Worm (Caenorhabditis elegans) whole organism, late embryonic: ENCODE results near the gene C29E4.11.

Experiments used
- C38D4.7 ChIP-seq: fragments of 200-800 bp; sonication (Bioruptor generic); optimal IDR thresholded peaks from 2 replicates; lab custom pipeline; 2018; ENCODE audit warnings: mild to moderate bottlenecking, missing genetic modification characterization, moderate library complexity, missing compliant biosample characterization
- K02D7.2 ChIP-seq: sonication (generic microtip); optimal IDR thresholded peaks from 2 replicates; lab custom pipeline; 2017; ENCODE audit warnings: mild to moderate bottlenecking, missing genetic modification characterization, missing compliant biosample characterization
- K09A11.1 ChIP-seq: sonication (generic microtip); optimal IDR thresholded peaks from 2 replicates; lab custom pipeline; 2017; ENCODE audit warnings: antibody characterized with exemption, mild to moderate bottlenecking, missing genetic modification characterization, missing compliant biosample characterization; ENCODE audit not compliant: insufficient read depth
- T23F11.4 ChIP-seq: fragments of 200-800 bp; sonication (Bioruptor generic); optimal IDR thresholded peaks from 2 replicates; lab custom pipeline; 2018; ENCODE audit warnings: mild to moderate bottlenecking, missing genetic modification characterization, missing compliant biosample characterization
- Y22D7AL.16 ChIP-seq: sonication (generic microtip); optimal IDR thresholded peaks from 2 replicates; lab custom pipeline; 2016; ENCODE audit warnings: missing genetic modification characterization, missing compliant biosample characterization
- ama-1 ChIP-seq: fragments of 150-350 bp; optimal IDR thresholded peaks from 2 replicates; lab custom pipeline; 2014
- ceh-18 ChIP-seq: sonication (generic microtip); optimal IDR thresholded peaks from 2 replicates; lab custom pipeline; 2016; ENCODE audit warnings: missing genetic modification characterization, missing compliant biosample characterization
- ceh-2 ChIP-seq: sonication (generic microtip); optimal IDR thresholded peaks from 2 replicates; lab custom pipeline; 2016; ENCODE audit warnings: missing genotype, missing genetic modification characterization, missing compliant biosample characterization
- ceh-24 ChIP-seq: sonication (generic microtip); optimal IDR thresholded peaks from 2 replicates; lab custom pipeline; 2016; ENCODE audit warnings: mild to moderate bottlenecking, missing genetic modification characterization, missing compliant biosample characterization
- ceh-30 ChIP-seq: fragments of 150-350 bp; optimal IDR thresholded peaks from 2 replicates; lab custom pipeline; 2014; ENCODE audit warnings: missing biosample characterization, missing genetic modification characterization
- ceh-31 ChIP-seq: sonication (generic microtip); optimal IDR thresholded peaks from 2 replicates; lab custom pipeline; 2016; ENCODE audit warnings: missing genetic modification characterization, missing compliant biosample characterization
- ceh-45 ChIP-seq: fragments of 200-800 bp; sonication (Bioruptor generic); IDR thresholded peaks from 2 replicates; pipeline ENCODE4 v1.3.6; 2022; ENCODE audit warnings: missing genetic modification reagents, missing genetic modification characterization, missing compliant biosample characterization
- ceh-48 ChIP-seq: sonication (generic microtip); optimal IDR thresholded peaks from 2 replicates; lab custom pipeline; 2016; ENCODE audit warnings: missing genetic modification characterization, inconsistent platforms, missing compliant biosample characterization
- ceh-9 ChIP-seq: sonication (generic microtip); optimal IDR thresholded peaks from 2 replicates; lab custom pipeline; 2016; ENCODE audit warnings: mild to moderate bottlenecking, missing genetic modification characterization, inconsistent platforms, missing compliant biosample characterization
- dmd-4 ChIP-seq: sonication (generic microtip); optimal IDR thresholded peaks from 2 replicates; lab custom pipeline; 2016; ENCODE audit warnings: borderline replicate concordance, missing genetic modification characterization, missing compliant biosample characterization
- dve-1 ChIP-seq: sonication (generic microtip); optimal IDR thresholded peaks from 2 replicates; lab custom pipeline; 2017; ENCODE audit warnings: antibody characterized with exemption, mild to moderate bottlenecking, missing genetic modification characterization, missing compliant biosample characterization
- elt-2 ChIP-seq: sonication (generic microtip); optimal IDR thresholded peaks from 2 replicates; lab custom pipeline; 2016; ENCODE audit warnings: missing genetic modification reagents, missing genetic modification characterization, missing compliant biosample characterization
- elt-4 ChIP-seq: sonication (generic microtip); optimal IDR thresholded peaks from 2 replicates; lab custom pipeline; 2016; ENCODE audit warnings: missing genetic modification characterization, missing compliant biosample characterization
- eyg-1 ChIP-seq: sonication (generic microtip); optimal IDR thresholded peaks from 2 replicates; lab custom pipeline; 2016; ENCODE audit warnings: missing genotype, missing genetic modification characterization, missing compliant biosample characterization
- fax-1 ChIP-seq: sonication (generic microtip); optimal IDR thresholded peaks from 2 replicates; lab custom pipeline; 2016; ENCODE audit warnings: missing genotype, missing genetic modification characterization, missing compliant biosample characterization
- fkh-6 ChIP-seq: sonication (generic microtip); optimal IDR thresholded peaks from 2 replicates; lab custom pipeline; 2016; ENCODE audit warnings: missing genetic modification characterization, missing compliant biosample characterization
- gmeb-2 ChIP-seq: sonication (generic microtip); optimal IDR thresholded peaks from 2 replicates; lab custom pipeline; 2016; ENCODE audit warnings: missing genetic modification characterization, inconsistent platforms, missing compliant biosample characterization
- hlh-13 ChIP-seq: fragments of 200-800 bp; sonication (Bioruptor generic); optimal IDR thresholded peaks from 2 replicates; lab custom pipeline; 2018; ENCODE audit warnings: mild to moderate bottlenecking, missing genetic modification characterization, missing compliant biosample characterization
- hlh-15 ChIP-seq: sonication (generic microtip); optimal IDR thresholded peaks from 2 replicates; lab custom pipeline; 2016; ENCODE audit warnings: missing genetic modification characterization, missing compliant biosample characterization
- hlh-8 ChIP-seq: sonication (generic microtip); optimal IDR thresholded peaks from 2 replicates; lab custom pipeline; 2016; ENCODE audit warnings: missing genotype, missing genetic modification characterization, missing compliant biosample characterization
- lin-11 ChIP-seq: fragments of 200-800 bp; sonication (Bioruptor generic); optimal IDR thresholded peaks from 2 replicates; lab custom pipeline; 2018; ENCODE audit warnings: mild to moderate bottlenecking, missing genetic modification characterization, missing compliant biosample characterization
- madf-2 ChIP-seq: sonication (generic microtip); optimal IDR thresholded peaks from 2 replicates; lab custom pipeline; 2017; ENCODE audit warnings: missing genetic modification characterization, missing compliant biosample characterization
- nhr-232 ChIP-seq: sonication (generic microtip); optimal IDR thresholded peaks from 2 replicates; lab custom pipeline; 2016; ENCODE audit warnings: missing genetic modification characterization, missing compliant biosample characterization
- npax-4 ChIP-seq: sonication (generic microtip); optimal IDR thresholded peaks from 2 replicates; lab custom pipeline; 2016; ENCODE audit warnings: missing genetic modification characterization, missing compliant biosample characterization
- odd-2 ChIP-seq: sonication (generic microtip); optimal IDR thresholded peaks from 2 replicates; lab custom pipeline; 2017; ENCODE audit warnings: antibody characterized with exemption, mild to moderate bottlenecking, missing genetic modification characterization, missing compliant biosample characterization
- pat-9 ChIP-seq: fragments of 200-800 bp; sonication (Bioruptor generic); optimal IDR thresholded peaks from 2 replicates; lab custom pipeline; 2018; ENCODE audit warnings: mild to moderate bottlenecking, missing genetic modification characterization, moderate library complexity, missing compliant biosample characterization
- pax-1 ChIP-seq: fragments of 150-350 bp; optimal IDR thresholded peaks from 2 replicates; lab custom pipeline; 2014; ENCODE audit warnings: missing biosample characterization, missing genetic modification characterization
- pha-2 ChIP-seq: sonication (generic microtip); optimal IDR thresholded peaks from 2 replicates; lab custom pipeline; 2017; ENCODE audit warnings: mild to moderate bottlenecking, missing genetic modification characterization, missing compliant biosample characterization
- pha-4 ChIP-seq: fragments of 150-350 bp; optimal IDR thresholded peaks from 2 replicates; lab custom pipeline; 2018; ENCODE audit warnings: missing biosample characterization, missing genetic modification reagents, missing genetic modification characterization
- pqm-1 ChIP-seq: sonication (generic microtip); optimal IDR thresholded peaks from 2 replicates; lab custom pipeline; 2016; ENCODE audit warnings: missing genetic modification characterization, missing compliant biosample characterization
- ref-2 ChIP-seq: sonication (generic microtip); optimal IDR thresholded peaks from 2 replicates; lab custom pipeline; 2016; ENCODE audit warnings: missing genetic modification characterization, missing compliant biosample characterization
- syd-9 ChIP-seq: sonication (generic microtip); optimal IDR thresholded peaks from 2 replicates; lab custom pipeline; 2016; ENCODE audit warnings: mild to moderate bottlenecking, missing genetic modification characterization, moderate library complexity, missing compliant biosample characterization
- tbx-2 ChIP-seq: sonication (generic microtip); optimal IDR thresholded peaks from 2 replicates; lab custom pipeline; 2016; ENCODE audit warnings: missing genetic modification characterization, missing compliant biosample characterization
- unc-55 ChIP-seq: sonication (generic microtip); optimal IDR thresholded peaks from 2 replicates; lab custom pipeline; 2017; ENCODE audit warnings: missing biosample characterization, missing genetic modification reagents, missing genetic modification characterization
- unc-86 ChIP-seq: sonication (generic microtip); optimal IDR thresholded peaks from 2 replicates; lab custom pipeline; 2016; ENCODE audit warnings: missing genetic modification characterization, missing compliant biosample characterization

Gene C29E4.11

ce11 chrIII:7986585-7987171 is 28.8 kb upstream of the C29E4.11 start, which contains the start of gene hrpk-2:
hrpk-2 (plus strand) TSS chrIII:7987121.
- no peak for TF ChIP-seq elt-4 (tag; lab: Kevin White, UChicago)
- no peak for TF ChIP-seq K02D7.2
- TF ChIP-seq dve-1 (tag; lab: Kevin White, UChicago) = no peak
- TF ChIP-seq pqm-1 (tag; lab: Kevin White, UChicago) = no peak

- TF ChIP-seq gmeb-2 (tag; lab: Kevin White, UChicago) (no peak), elt-4 (tag; lab: Kevin White, UChicago) (no peak), fax-1 (tag; lab: Kevin White, UChicago) (no peak), pax-1 (tag; lab: Kevin White, UChicago) (no peak), dmd-4 (tag; lab: Kevin White, UChicago) (no peak), ref-2 (tag; lab: Kevin White, UChicago) (no peak), ama-1 (lab: Kevin White, UChicago) (no peak), ceh-31 (no peak)
Observed at ce11 chrIII:7981938-7982337, 24.0 kb upstream of the C29E4.11 start.

- TF ChIP-seq hlh-15 (tag; lab: Kevin White, UChicago) (no peak), T23F11.4 (GFP tag; lab: Kevin White, UChicago) (no peak), K02D7.2 (no peak), ceh-30 (tag; lab: Kevin White, UChicago) (no peak), dmd-4 (tag; lab: Kevin White, UChicago) (no peak), unc-55 (GFP tag; lab: Kevin White, UChicago) (no peak), ceh-18 (tag; lab: Kevin White, UChicago) (no peak), lin-11 (tag; lab: Kevin White, UChicago) (no peak), dve-1 (tag; lab: Kevin White, UChicago) (no peak)
Observed at ce11 chrIII:7981233-7981632, 23.3 kb upstream of the C29E4.11 start.

- no peak for TF ChIP-seq dve-1 (tag; lab: Kevin White, UChicago)
- TF ChIP-seq ceh-45 (GFP tag; lab: Robert Waterston, UW) = no peak
- no peak for TF ChIP-seq odd-2 (tag; lab: Kevin White, UChicago)
- TF ChIP-seq tbx-2 (tag; lab: Kevin White, UChicago) = no peak
- TF ChIP-seq hlh-8 (tag; lab: Kevin White, UChicago) = no peak
- TF ChIP-seq elt-4 (tag; lab: Kevin White, UChicago) = no peak
- no peak for TF ChIP-seq npax-4 (tag; lab: Kevin White, UChicago)
- no peak for TF ChIP-seq ceh-30 (tag; lab: Kevin White, UChicago)
- no peak for TF ChIP-seq ceh-2 (tag; lab: Kevin White, UChicago)
- TF ChIP-seq pha-2 (tag; lab: Kevin White, UChicago) = no peak
- TF ChIP-seq ref-2 (tag; lab: Kevin White, UChicago) = no peak
Observed at ce11 chrIII:7979659-7980058, 21.7 kb upstream of the C29E4.11 start, which contains the start of gene clp-1. clp-1 (plus strand) TSS chrIII:7979959.

ce11 chrIII:7978723-7979122 is 20.8 kb upstream of the C29E4.11 start:
- TF ChIP-seq syd-9 (tag; lab: Kevin White, UChicago) (no peak), nhr-232 (tag; lab: Kevin White, UChicago) (no peak), hlh-15 (tag; lab: Kevin White, UChicago) (no peak), Y22D7AL.16 (tag; lab: Kevin White, UChicago) (no peak), fax-1 (tag; lab: Kevin White, UChicago) (no peak), pha-4 (tag; lab: Kevin White, UChicago) (no peak), eyg-1 (no peak), hlh-13 (GFP tag; lab: Kevin White, UChicago) (no peak), unc-86 (tag; lab: Kevin White, UChicago) (no peak)

ce11 chrIII:7978289-7978688 is 20.4 kb upstream of the C29E4.11 start:
- TF ChIP-seq ceh-9 (tag; lab: Kevin White, UChicago) (no peak), pax-1 (tag; lab: Kevin White, UChicago) (no peak), pha-2 (tag; lab: Kevin White, UChicago) (no peak), fkh-6 (tag; lab: Kevin White, UChicago) (no peak), K09A11.1 (tag; lab: Kevin White, UChicago) (no peak), pat-9 (tag; lab: Kevin White, UChicago) (no peak), syd-9 (tag; lab: Kevin White, UChicago) (no peak), C38D4.7 (no peak), ceh-48 (no peak), dmd-4 (tag; lab: Kevin White, UChicago) (no peak), ceh-31 (no peak), ceh-24 (tag; lab: Kevin White, UChicago) (no peak), Y22D7AL.16 (tag; lab: Kevin White, UChicago) (no peak), elt-2 (tag; lab: Kevin White, UChicago) (no peak), ceh-45 (GFP tag; lab: Robert Waterston, UW) (no peak), madf-2 (tag; lab: Kevin White, UChicago) (no peak), ceh-30 (tag; lab: Kevin White, UChicago) (no peak), hlh-15 (tag; lab: Kevin White, UChicago) (no peak), lin-11 (tag; lab: Kevin White, UChicago) (no peak)
